Fruit fly (Drosophila melanogaster) whole organism, embryonic: Measurements from ENCODE around the gene Tmep.
A peak's percentile ranks its signal among the peaks of the same experiment; 100 is the strongest.

ENCODE experiments used
- Antp ChIP-seq: fragments of 200-800 bp; sonication (Bioruptor generic); optimal IDR thresholded peaks from 3 replicates; lab custom pipeline; 2016; ENCODE audit warnings: missing biosample characterization, missing genetic modification characterization
- C15 ChIP-seq: fragments of 200-800 bp; sonication (Bioruptor generic); IDR thresholded peaks from 3 replicates; pipeline ENCODE4 v1.3.6; 2022; ENCODE audit warnings: missing biosample characterization, missing genetic modification characterization
- CG10209 ChIP-seq: fragments of 200-800 bp; sonication (Bioruptor generic); optimal IDR thresholded peaks from 3 replicates; lab custom pipeline; 2017; ENCODE audit warnings: missing biosample characterization, mild to moderate bottlenecking, missing genetic modification characterization, missing genetic modification reagents
- CG10321 ChIP-seq: fragments of 200-800 bp; sonication (Bioruptor generic); IDR thresholded peaks from 2 replicates; pipeline ENCODE4 v1.3.6; 2022; ENCODE audit warnings: missing biosample characterization, missing genetic modification characterization
- CG11398 ChIP-seq: fragments of 200-800 bp; sonication (Bioruptor generic); optimal IDR thresholded peaks from 2 replicates; lab custom pipeline; 2016; ENCODE audit warnings: missing biosample characterization, missing genetic modification characterization
- CG12219 ChIP-seq: fragments of 200-800 bp; sonication (Bioruptor generic); optimal IDR thresholded peaks from 3 replicates; lab custom pipeline; 2018; ENCODE audit warnings: missing biosample characterization, mild to moderate bottlenecking, missing genetic modification characterization
- CG12236 ChIP-seq: fragments of 200-800 bp; sonication (Bioruptor generic); optimal IDR thresholded peaks from 2 replicates; lab custom pipeline; 2016; ENCODE audit warnings: missing biosample characterization, missing genetic modification characterization
- CG12659 ChIP-seq: fragments of 200-800 bp; sonication (Bioruptor generic); optimal IDR thresholded peaks from 3 replicates; lab custom pipeline; 2017; ENCODE audit warnings: mild to moderate bottlenecking, missing biosample characterization, missing genetic modification reagents, missing genetic modification characterization
- CG13287 ChIP-seq: fragments of 200-800 bp; sonication (Bioruptor generic); IDR thresholded peaks from 2 replicates; pipeline ENCODE4 v1.3.6; 2022; ENCODE audit warnings: missing biosample characterization, missing genetic modification characterization; ENCODE audit not compliant: partially characterized antibody
- CG13894 ChIP-seq: fragments of 200-800 bp; sonication (Bioruptor generic); optimal IDR thresholded peaks from 3 replicates; lab custom pipeline; 2018; ENCODE audit warnings: missing biosample characterization, mild to moderate bottlenecking, missing genetic modification characterization, moderate library complexity
- CG14050 ChIP-seq: fragments of 200-800 bp; sonication (Bioruptor generic); IDR thresholded peaks from 3 replicates; pipeline ENCODE4 v1.3.6; 2022; ENCODE audit warnings: missing biosample characterization, missing genetic modification characterization
- CG16815 ChIP-seq: fragments of 200-800 bp; sonication (Bioruptor generic); optimal IDR thresholded peaks from 3 replicates; lab custom pipeline; 2017; ENCODE audit warnings: missing biosample characterization, mild to moderate bottlenecking, missing genetic modification characterization
- CG18476 ChIP-seq: fragments of 200-800 bp; sonication (Bioruptor generic); optimal IDR thresholded peaks from 2 replicates; lab custom pipeline; 2016; ENCODE audit warnings: missing biosample characterization, mild to moderate bottlenecking, missing genetic modification characterization
- CG30020 ChIP-seq: fragments of 200-800 bp; optimal IDR thresholded peaks from 2 replicates; lab custom pipeline; 2019; ENCODE audit warnings: missing biosample characterization, mild to moderate bottlenecking, missing genetic modification characterization, moderate library complexity
- CG3065 ChIP-seq: fragments of 200-800 bp; sonication (Bioruptor generic); optimal IDR thresholded peaks from 2 replicates; lab custom pipeline; 2016; ENCODE audit warnings: missing biosample characterization, missing genetic modification characterization
- CG4617 ChIP-seq: fragments of 200-800 bp; sonication (Bioruptor generic); optimal IDR thresholded peaks from 3 replicates; lab custom pipeline; 2016; ENCODE audit warnings: missing biosample characterization, missing genetic modification characterization, borderline replicate concordance
- CG6791 ChIP-seq: fragments of 200-800 bp; sonication (Bioruptor generic); IDR thresholded peaks from 3 replicates; pipeline ENCODE4 v1.3.6; 2022; ENCODE audit warnings: missing biosample characterization, missing genetic modification characterization; ENCODE audit not compliant: partially characterized antibody
- CG7372 ChIP-seq: fragments of 200-800 bp; sonication (Bioruptor generic); IDR thresholded peaks from 2 replicates; pipeline ENCODE4 v1.3.6; 2022; ENCODE audit warnings: missing biosample characterization, missing genetic modification characterization
- CG8359 ChIP-seq: fragments of 200-800 bp; sonication (Bioruptor generic); optimal IDR thresholded peaks from 2 replicates; lab custom pipeline; 2017; ENCODE audit warnings: missing biosample characterization, mild to moderate bottlenecking, missing genetic modification characterization, borderline replicate concordance
- CG8478 ChIP-seq: fragments of >200 bp; optimal IDR thresholded peaks from 2 replicates; lab custom pipeline; 2018
- Deaf1 ChIP-seq: fragments of 200-800 bp; optimal IDR thresholded peaks from 3 replicates; lab custom pipeline; 2019; ENCODE audit warnings: missing biosample characterization, mild to moderate bottlenecking, missing genetic modification characterization, moderate library complexity
- Elba2 ChIP-seq: fragments of 200-800 bp; sonication (Bioruptor generic); optimal IDR thresholded peaks from 3 replicates; lab custom pipeline; 2016; ENCODE audit warnings: missing biosample characterization, missing genetic modification characterization
- Fer1 ChIP-seq: fragments of 200-800 bp; sonication (Bioruptor generic); optimal IDR thresholded peaks from 2 replicates; lab custom pipeline; 2017; ENCODE audit warnings: missing biosample characterization, mild to moderate bottlenecking, missing genetic modification characterization
- Hmr ChIP-seq: fragments of 200-800 bp; sonication (Bioruptor generic); optimal IDR thresholded peaks from 3 replicates; lab custom pipeline; 2017; ENCODE audit warnings: mild to moderate bottlenecking, missing biosample characterization, missing genetic modification reagents, missing genetic modification characterization
- Lim3 ChIP-seq: fragments of 200-800 bp; sonication (Bioruptor generic); IDR thresholded peaks from 2 replicates; pipeline ENCODE4 v1.3.6; 2022; ENCODE audit warnings: missing biosample characterization, missing genetic modification characterization
- Lpt ChIP-seq: fragments of >200 bp; optimal IDR thresholded peaks from 2 replicates; lab custom pipeline; 2018; ENCODE audit warnings: missing biosample characterization, missing genetic modification characterization
- NFAT ChIP-seq: fragments of 200-800 bp; sonication (Bioruptor generic); IDR thresholded peaks from 2 replicates; pipeline ENCODE4 v1.3.6; 2022; ENCODE audit warnings: missing biosample characterization, missing genetic modification characterization
- Ptx1 ChIP-seq: fragments of 200-800 bp; sonication (Bioruptor generic); IDR thresholded peaks from 2 replicates; pipeline ENCODE4 v1.3.6; 2022; ENCODE audit warnings: missing biosample characterization, missing genetic modification characterization
- Sry-β ChIP-seq: fragments of 200-800 bp; sonication (Bioruptor generic); optimal IDR thresholded peaks from 2 replicates; lab custom pipeline; 2018; ENCODE audit warnings: missing biosample characterization, mild to moderate bottlenecking, missing genetic modification characterization, moderate library complexity
- TFAM ChIP-seq: fragments of 200-800 bp; sonication (Bioruptor generic); optimal IDR thresholded peaks from 2 replicates; lab custom pipeline; 2017; ENCODE audit warnings: missing biosample characterization, missing genetic modification characterization, inconsistent platforms
- Trl ChIP-seq, 3 experiments: fragments of >200 bp in 2 of 3; fragments of 200-800 bp in 1 of 3; sonication (Bioruptor generic) in 1 of 3; optimal IDR thresholded peaks; 2 replicates in 1 of 3; 3 replicates in 2 of 3; lab custom pipeline; 2016 to 2017; ENCODE audit warnings: missing biosample characterization in 1 of 3, missing genetic modification characterization in 1 of 3
- Vsx1 ChIP-seq: fragments of 200-800 bp; sonication (Bioruptor generic); optimal IDR thresholded peaks from 2 replicates; lab custom pipeline; 2017; ENCODE audit warnings: missing biosample characterization, mild to moderate bottlenecking, missing genetic modification characterization, missing genetic modification reagents
- YL-1 ChIP-seq: fragments of 200-800 bp; sonication (Bioruptor generic); optimal IDR thresholded peaks from 3 replicates; lab custom pipeline; 2017; ENCODE audit warnings: missing biosample characterization, mild to moderate bottlenecking, missing genetic modification characterization
- ab ChIP-seq: fragments of 200-800 bp; sonication (Bioruptor generic); optimal IDR thresholded peaks from 2 replicates; lab custom pipeline; 2016; ENCODE audit warnings: missing biosample characterization, missing genetic modification characterization
- ac ChIP-seq: fragments of 200-800 bp; sonication (Bioruptor generic); optimal IDR thresholded peaks from 3 replicates; lab custom pipeline; 2017; ENCODE audit warnings: missing biosample characterization, mild to moderate bottlenecking, missing genetic modification characterization
- ato ChIP-seq: fragments of 200-800 bp; sonication (Bioruptor generic); IDR thresholded peaks from 2 replicates; pipeline ENCODE4 v1.3.6; 2022; ENCODE audit warnings: missing biosample characterization, missing genetic modification characterization; ENCODE audit not compliant: partially characterized antibody
- eve ChIP-seq, 2 experiments: fragments of >200 bp; optimal IDR thresholded peaks; 2 replicates each; lab custom pipeline; 2017; ENCODE audit warnings: missing biosample characterization in 2 of 2, missing genetic modification characterization in 2 of 2
- fd102C ChIP-seq: fragments of 200-800 bp; sonication (Bioruptor generic); optimal IDR thresholded peaks from 2 replicates; lab custom pipeline; 2018; ENCODE audit warnings: missing biosample characterization, mild to moderate bottlenecking, missing genetic modification characterization, moderate library complexity
- grn ChIP-seq: fragments of 200-800 bp; sonication (Bioruptor generic); optimal IDR thresholded peaks from 3 replicates; lab custom pipeline; 2017; ENCODE audit warnings: missing biosample characterization, missing genetic modification characterization
- mam ChIP-seq: fragments of 200-800 bp; sonication (Bioruptor generic); optimal IDR thresholded peaks from 3 replicates; lab custom pipeline; 2016; ENCODE audit warnings: missing biosample characterization, missing genetic modification characterization
- nerfin-2 ChIP-seq: fragments of 200-800 bp; sonication (Bioruptor generic); IDR thresholded peaks from 2 replicates; pipeline ENCODE4 v1.3.6; 2022; ENCODE audit warnings: missing biosample characterization, missing genetic modification characterization; ENCODE audit not compliant: partially characterized antibody
- p53 ChIP-seq: fragments of 200-800 bp; sonication (Bioruptor generic); optimal IDR thresholded peaks from 2 replicates; lab custom pipeline; 2016; ENCODE audit warnings: missing biosample characterization, missing genetic modification characterization
- pb ChIP-seq: fragments of 200-800 bp; sonication (Bioruptor generic); optimal IDR thresholded peaks from 3 replicates; lab custom pipeline; 2016; ENCODE audit warnings: missing biosample characterization, missing genetic modification characterization
- pzg ChIP-seq: fragments of 200-800 bp; sonication (Bioruptor generic); optimal IDR thresholded peaks from 3 replicates; lab custom pipeline; 2018; ENCODE audit warnings: missing biosample characterization, mild to moderate bottlenecking, missing genetic modification characterization, moderate library complexity
- scrt ChIP-seq: fragments of 200-800 bp; sonication (Bioruptor generic); optimal IDR thresholded peaks from 2 replicates; lab custom pipeline; 2018; ENCODE audit warnings: missing biosample characterization, mild to moderate bottlenecking, missing genetic modification characterization, moderate library complexity
- shn ChIP-seq: fragments of 200-800 bp; sonication (Bioruptor generic); optimal IDR thresholded peaks from 3 replicates; lab custom pipeline; 2016; ENCODE audit warnings: missing biosample characterization, missing genetic modification characterization
- slou ChIP-seq: fragments of 200-800 bp; sonication (Bioruptor generic); optimal IDR thresholded peaks from 3 replicates; lab custom pipeline; 2016; ENCODE audit warnings: missing biosample characterization, missing genetic modification characterization
- trh ChIP-seq: fragments of 200-800 bp; sonication (Bioruptor generic); optimal IDR thresholded peaks from 2 replicates; lab custom pipeline; 2016; ENCODE audit warnings: missing biosample characterization, missing genetic modification characterization
- usp ChIP-seq: fragments of >200 bp; optimal IDR thresholded peaks from 2 replicates; lab custom pipeline; 2017; ENCODE audit warnings: missing biosample characterization, missing genetic modification characterization
- vfl ChIP-seq: fragments of 200-800 bp; sonication (Bioruptor generic); optimal IDR thresholded peaks from 2 replicates; lab custom pipeline; 2016; ENCODE audit warnings: missing biosample characterization, missing genetic modification characterization

Gene Tmep

DNA sequence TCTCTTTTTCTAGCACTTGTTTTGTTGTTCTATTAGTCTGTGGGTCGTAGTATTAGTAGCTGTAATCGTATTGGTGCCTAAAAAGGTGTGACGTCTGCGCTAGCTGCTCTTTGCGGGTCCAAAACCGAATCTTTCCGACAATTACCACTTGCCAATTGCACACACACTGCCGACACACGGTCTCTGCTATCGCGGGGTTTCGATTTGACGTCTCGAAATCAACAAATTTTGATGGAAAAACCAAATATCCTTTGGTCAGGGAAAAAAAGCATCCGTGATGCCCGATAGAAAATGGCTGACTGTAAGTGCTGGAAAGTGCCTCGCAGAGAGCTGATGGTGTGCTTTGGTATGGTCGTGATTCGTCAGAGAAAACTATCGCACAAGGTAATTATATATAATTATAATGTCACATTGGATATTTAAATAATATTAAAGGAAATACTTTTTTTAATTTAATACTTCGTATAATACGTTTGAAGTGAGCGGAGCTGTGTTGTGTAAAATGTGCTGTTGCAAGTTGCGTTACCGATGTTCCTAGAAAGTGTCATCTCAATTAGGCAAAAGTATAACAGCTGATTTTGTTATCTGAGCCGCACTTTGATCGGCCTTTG lies 10.7 kb upstream of the Tmep start, which contains the start of the genes Pex10 and CG12099 (continued):
- peak; percentile 57 for TF ChIP-seq shn (GFP tag; lab: Kevin White, UChicago)
- peak; percentile 93 for TF ChIP-seq NFAT (GFP tag; lab: Robert Waterston, UW)
- no peak for TF ChIP-seq pb (GFP tag; lab: Kevin White, UChicago)
- peak; percentile 74 for TF ChIP-seq grn (GFP tag; lab: Kevin White, UChicago)
- TF ChIP-seq vfl: peak; percentile 76
- peak; percentile 80 for TF ChIP-seq Fer1 (GFP tag; lab: Kevin White, UChicago)
- TF ChIP-seq CG6791 (GFP tag; lab: Robert Waterston, UW): peak; percentile 86
- 0 out of 2 replicates have a peak, but pooled peaks have one; percentile 48 for TF ChIP-seq CG10321 (GFP tag; lab: Robert Waterston, UW)
- TF ChIP-seq TFAM (GFP tag; lab: Kevin White, UChicago): no peak
- TF ChIP-seq CG13287 (GFP tag; lab: Robert Waterston, UW): peak; percentile 95
- TF ChIP-seq pzg (GFP tag; lab: Kevin White, UChicago): peak; percentile 76
- TF ChIP-seq Trl (optimal IDR thresholded peaks at IDR 0.05; lab: Kevin White, UChicago): no peak
- peak; percentile 49 for TF ChIP-seq Trl (GFP tag; optimal IDR thresholded peaks at IDR 0.05; lab: Kevin White, UChicago)
- TF ChIP-seq CG8478: no peak
- peak; percentile 64 for TF ChIP-seq Sry-β (GFP tag; lab: Kevin White, UChicago)
- TF ChIP-seq CG18476: peak; percentile 84
- TF ChIP-seq Ptx1 (GFP tag; lab: Robert Waterston, UW): peak; percentile 95
- TF ChIP-seq ac: peak; percentile 28
- peak; percentile 81 for TF ChIP-seq CG30020 (tag; lab: Kevin White, UChicago)
- peak; percentile 48; the same call in 1 of the 2 replicates for TF ChIP-seq ato (GFP tag; lab: Robert Waterston, UW)
- no peak for TF ChIP-seq scrt (GFP tag; lab: Kevin White, UChicago)
- no peak for TF ChIP-seq CG11398 (GFP tag; lab: Kevin White, UChicago)
- no peak for TF ChIP-seq CG12236 (GFP tag; lab: Kevin White, UChicago)
- peak; percentile 84 for TF ChIP-seq CG14050
- peak; percentile 15 for TF ChIP-seq CG8359 (GFP tag; lab: Kevin White, UChicago)
- peak; percentile 58 for TF ChIP-seq CG12219 (GFP tag; lab: Kevin White, UChicago)
- TF ChIP-seq C15 (GFP tag; lab: Robert Waterston, UW): peak; percentile 70; the same call in 2 of the 3 replicates
- TF ChIP-seq Vsx1 (GFP tag; lab: Kevin White, UChicago): no peak
- peak; percentile 49 for TF ChIP-seq fd102C (GFP tag; lab: Kevin White, UChicago)
- peak; percentile 62 for TF ChIP-seq Antp
- TF ChIP-seq Elba2: peak; percentile 79
- no peak for TF ChIP-seq Deaf1 (tag; lab: Kevin White, UChicago)
- TF ChIP-seq YL-1: peak; percentile 99
- TF ChIP-seq slou (GFP tag; lab: Kevin White, UChicago): peak; percentile 89
- TF ChIP-seq nerfin-2: peak; percentile 80
- peak; percentile 24 for TF ChIP-seq ab
- peak; percentile 74 for TF ChIP-seq CG3065 (GFP tag; lab: Kevin White, UChicago)
- peak; percentile 72 for TF ChIP-seq Lim3 (GFP tag; lab: Robert Waterston, UW)
- TF ChIP-seq Hmr (GFP tag; lab: Kevin White, UChicago): peak; percentile 89
- TF ChIP-seq CG10209: peak; percentile 87
- TF ChIP-seq eve (GFP tag; optimal IDR thresholded peaks at IDR 0.05; lab: Kevin White, UChicago): no peak
- TF ChIP-seq CG7372: peak; percentile 91
- TF ChIP-seq usp (GFP tag; lab: Kevin White, UChicago): no peak
- peak; percentile 78 for TF ChIP-seq mam
- TF ChIP-seq p53 (GFP tag; lab: Kevin White, UChicago): peak; percentile 36
- TF ChIP-seq CG16815 (GFP tag; lab: Kevin White, UChicago): peak; percentile 84
- no peak for TF ChIP-seq Lpt (GFP tag; lab: Kevin White, UChicago)
- TF ChIP-seq CG13894 (tag; lab: Kevin White, UChicago): no peak
- TF ChIP-seq trh (GFP tag; lab: Kevin White, UChicago): peak; percentile 72
- peak; percentile 94 for TF ChIP-seq CG12659 (GFP tag; lab: Kevin White, UChicago)
- peak; percentile 86 for TF ChIP-seq CG4617
